Fruit fly (Drosophila melanogaster) whole organism, prepupa: ENCODE data around the gene Hers.

Experiments
- Blimp-1 ChIP-seq: fragments of 200-800 bp; sonication (Bioruptor generic); optimal IDR thresholded peaks from 3 replicates; lab custom pipeline; 2017; ENCODE audit warnings: missing biosample characterization, missing genetic modification characterization, mild to moderate bottlenecking, moderate library complexity, missing genetic modification reagents
- CG10631 ChIP-seq: fragments of 200-800 bp; sonication (Bioruptor generic); optimal IDR thresholded peaks from 2 replicates; lab custom pipeline; 2016; ENCODE audit warnings: missing biosample characterization, missing genetic modification characterization
- CG11294 ChIP-seq: fragments of 200-800 bp; sonication (Bioruptor generic); IDR thresholded peaks from 2 replicates; pipeline ENCODE4 v1.3.6; 2022; ENCODE audit warnings: missing biosample characterization, missing genetic modification characterization
- CG11902 ChIP-seq: fragments of 200-800 bp; sonication (Bioruptor generic); optimal IDR thresholded peaks from 3 replicates; lab custom pipeline; 2016; ENCODE audit warnings: missing biosample characterization, missing genetic modification characterization
- CG16779 ChIP-seq: fragments of 200-800 bp; sonication (Bioruptor generic); optimal IDR thresholded peaks from 3 replicates; lab custom pipeline; 2017; ENCODE audit warnings: missing biosample characterization, mild to moderate bottlenecking, missing genetic modification characterization
- CG3032 ChIP-seq: fragments of 200-800 bp; optimal IDR thresholded peaks from 2 replicates; lab custom pipeline; 2019; ENCODE audit warnings: missing biosample characterization, mild to moderate bottlenecking, missing genetic modification characterization, moderate library complexity
- CG31627 ChIP-seq: fragments of 200-800 bp; sonication (Bioruptor generic); optimal IDR thresholded peaks from 3 replicates; lab custom pipeline; 2016; ENCODE audit warnings: missing biosample characterization, missing genetic modification characterization
- CG32006 ChIP-seq: fragments of 200-800 bp; sonication (Bioruptor generic); optimal IDR thresholded peaks from 3 replicates; lab custom pipeline; 2017; ENCODE audit warnings: missing biosample characterization, mild to moderate bottlenecking, missing genetic modification characterization
- CG34406 ChIP-seq: fragments of 200-800 bp; sonication (Bioruptor generic); optimal IDR thresholded peaks from 3 replicates; lab custom pipeline; 2016; ENCODE audit warnings: missing biosample characterization, missing genetic modification characterization
- CG3919 ChIP-seq: fragments of 200-800 bp; sonication (Bioruptor generic); optimal IDR thresholded peaks from 3 replicates; lab custom pipeline; 2016; ENCODE audit warnings: missing biosample characterization, missing genetic modification characterization
- CG4318 ChIP-seq: fragments of 200-800 bp; sonication (Bioruptor generic); optimal IDR thresholded peaks from 3 replicates; lab custom pipeline; 2017; ENCODE audit warnings: missing biosample characterization, mild to moderate bottlenecking, missing genetic modification characterization
- CG6276 ChIP-seq: fragments of 200-800 bp; sonication (Bioruptor generic); optimal IDR thresholded peaks from 2 replicates; lab custom pipeline; 2017; ENCODE audit warnings: missing biosample characterization, mild to moderate bottlenecking, missing genetic modification characterization
- CG6792 ChIP-seq: fragments of 200-800 bp; sonication (Bioruptor generic); optimal IDR thresholded peaks from 3 replicates; lab custom pipeline; 2016; ENCODE audit warnings: missing biosample characterization, missing genetic modification characterization
- CG6808 ChIP-seq: fragments of 200-800 bp; sonication (Bioruptor generic); optimal IDR thresholded peaks from 3 replicates; lab custom pipeline; 2017; ENCODE audit warnings: missing biosample characterization, missing genetic modification characterization, mild to moderate bottlenecking, moderate library complexity, missing genetic modification reagents
- CG8119 ChIP-seq: fragments of 200-800 bp; sonication (Bioruptor generic); IDR thresholded peaks from 3 replicates; pipeline ENCODE4 v1.3.6; 2022; ENCODE audit warnings: missing biosample characterization, missing genetic modification characterization
- CG8319 ChIP-seq: fragments of 200-800 bp; sonication (Bioruptor generic); optimal IDR thresholded peaks from 3 replicates; lab custom pipeline; 2016; ENCODE audit warnings: missing biosample characterization, missing genetic modification characterization
- CG8632 ChIP-seq: fragments of 200-800 bp; sonication (Bioruptor generic); optimal IDR thresholded peaks from 3 replicates; lab custom pipeline; 2016; ENCODE audit warnings: missing biosample characterization, missing genetic modification characterization
- Eip75B ChIP-seq: fragments of 200-800 bp; sonication (Bioruptor generic); optimal IDR thresholded peaks from 3 replicates; lab custom pipeline; 2016; ENCODE audit warnings: missing biosample characterization, missing genetic modification characterization
- Eip78C ChIP-seq: fragments of 200-800 bp; sonication (Bioruptor generic); peaks from one replicate; lab custom pipeline; 2016; ENCODE audit warnings: missing biosample characterization, missing genetic modification characterization
- Eip93F ChIP-seq: fragments of 200-800 bp; sonication (Bioruptor generic); optimal IDR thresholded peaks from 2 replicates; lab custom pipeline; 2016; ENCODE audit warnings: missing biosample characterization, mild to moderate bottlenecking, missing genetic modification characterization
- Ets21C ChIP-seq: fragments of 200-800 bp; sonication (Bioruptor generic); optimal IDR thresholded peaks from 3 replicates; lab custom pipeline; 2016; ENCODE audit warnings: missing biosample characterization, missing genetic modification characterization
- Gug ChIP-seq: fragments of 200-800 bp; sonication (Bioruptor generic); IDR thresholded peaks from 2 replicates; pipeline ENCODE4 v1.3.6; 2022; ENCODE audit warnings: missing biosample characterization, missing genetic modification characterization
- Hr38 ChIP-seq: sonication (Bioruptor generic); optimal IDR thresholded peaks from 2 replicates; lab custom pipeline; 2016; ENCODE audit warnings: missing biosample characterization, missing genetic modification characterization
- Hr39 ChIP-seq: fragments of 200-800 bp; sonication (Bioruptor generic); optimal IDR thresholded peaks from 2 replicates; lab custom pipeline; 2016; ENCODE audit warnings: missing biosample characterization, missing genetic modification characterization
- Hr4 ChIP-seq: fragments of 200-800 bp; sonication (Bioruptor generic); optimal IDR thresholded peaks from 3 replicates; lab custom pipeline; 2016; ENCODE audit warnings: missing biosample characterization, missing genetic modification characterization
- Lpt ChIP-seq: fragments of 200-800 bp; sonication (Bioruptor generic); optimal IDR thresholded peaks from 3 replicates; lab custom pipeline; 2016; ENCODE audit warnings: missing biosample characterization, missing genetic modification characterization
- Met ChIP-seq: fragments of 200-800 bp; sonication (Bioruptor generic); optimal IDR thresholded peaks from 3 replicates; lab custom pipeline; 2016; ENCODE audit warnings: missing biosample characterization, missing genetic modification characterization
- Sox102F ChIP-seq: fragments of 200-800 bp; sonication (Bioruptor generic); optimal IDR thresholded peaks from 2 replicates; lab custom pipeline; 2016; ENCODE audit warnings: missing biosample characterization, mild to moderate bottlenecking, missing genetic modification characterization
- Sox15 ChIP-seq: fragments of 200-800 bp; sonication (Bioruptor generic); optimal IDR thresholded peaks from 3 replicates; lab custom pipeline; 2016; ENCODE audit warnings: missing biosample characterization, missing genetic modification characterization
- acj6 ChIP-seq: fragments of 200-800 bp; sonication (Bioruptor generic); optimal IDR thresholded peaks from 3 replicates; lab custom pipeline; 2016; ENCODE audit warnings: missing biosample characterization, missing genetic modification characterization
- dac ChIP-seq: fragments of 200-800 bp; sonication (Bioruptor generic); optimal IDR thresholded peaks from 2 replicates; lab custom pipeline; 2017; ENCODE audit warnings: missing biosample characterization, mild to moderate bottlenecking, missing genetic modification characterization
- dsx ChIP-seq: fragments of 200-800 bp; optimal IDR thresholded peaks from 3 replicates; lab custom pipeline; 2019; ENCODE audit warnings: missing biosample characterization, mild to moderate bottlenecking, missing genetic modification characterization, moderate library complexity; ENCODE audit not compliant: poor library complexity, severe bottlenecking
- eg ChIP-seq: fragments of 200-800 bp; sonication (Bioruptor generic); IDR thresholded peaks from 3 replicates; pipeline ENCODE4 v1.3.6; 2022; ENCODE audit warnings: missing biosample characterization, missing genetic modification characterization
- esn ChIP-seq: fragments of 200-800 bp; sonication (Bioruptor generic); optimal IDR thresholded peaks from 2 replicates; lab custom pipeline; 2016; ENCODE audit warnings: missing biosample characterization, mild to moderate bottlenecking, missing genetic modification characterization, moderate library complexity
- fd59A ChIP-seq: fragments of 200-800 bp; sonication (Bioruptor generic); optimal IDR thresholded peaks from 2 replicates; lab custom pipeline; 2017; ENCODE audit warnings: missing biosample characterization, mild to moderate bottlenecking, missing genetic modification characterization, missing genetic modification reagents
- fd85E ChIP-seq: fragments of 200-800 bp; sonication (Bioruptor generic); optimal IDR thresholded peaks from 3 replicates; lab custom pipeline; 2016; ENCODE audit warnings: missing biosample characterization, missing genetic modification characterization
- fkh ChIP-seq: fragments of 200-800 bp; sonication (Bioruptor generic); optimal IDR thresholded peaks from 3 replicates; lab custom pipeline; 2017; ENCODE audit warnings: missing biosample characterization, mild to moderate bottlenecking, missing genetic modification characterization, moderate library complexity
- lz ChIP-seq: fragments of 200-800 bp; sonication (Bioruptor generic); optimal IDR thresholded peaks from 3 replicates; lab custom pipeline; 2016; ENCODE audit warnings: missing biosample characterization, missing genetic modification characterization
- pdm3 ChIP-seq: fragments of 200-800 bp; sonication (Bioruptor generic); optimal IDR thresholded peaks from 3 replicates; lab custom pipeline; 2016; ENCODE audit warnings: missing biosample characterization, missing genetic modification characterization
- salr ChIP-seq, 2 experiments: fragments of 200-800 bp; sonication (Bioruptor generic); optimal IDR thresholded peaks; 3 replicates each; lab custom pipeline; 2016 to 2018; ENCODE audit warnings: missing biosample characterization in 2 of 2, missing genetic modification characterization in 2 of 2, mild to moderate bottlenecking in 1 of 2
- spab ChIP-seq: fragments of 200-800 bp; sonication (Bioruptor generic); optimal IDR thresholded peaks from 2 replicates; lab custom pipeline; 2017; ENCODE audit warnings: missing biosample characterization, mild to moderate bottlenecking, missing genetic modification characterization, missing genetic modification reagents
- ss ChIP-seq, 2 experiments: fragments of 200-800 bp; sonication (Bioruptor generic); optimal IDR thresholded peaks; 2 replicates in 1 of 2; 3 replicates in 1 of 2; lab custom pipeline; 2017 to 2018; ENCODE audit warnings: mild to moderate bottlenecking in 2 of 2, missing biosample characterization in 2 of 2, missing genetic modification characterization in 2 of 2, moderate library complexity in 1 of 2
- svp ChIP-seq: fragments of 200-800 bp; sonication (Bioruptor generic); peaks from one replicate; lab custom pipeline; 2016; ENCODE audit warnings: missing biosample characterization, missing genetic modification characterization
- topi ChIP-seq: fragments of 200-800 bp; sonication (Bioruptor generic); optimal IDR thresholded peaks from 3 replicates; lab custom pipeline; 2016; ENCODE audit warnings: missing biosample characterization, missing genetic modification characterization
- vri ChIP-seq: fragments of 200-800 bp; sonication (Bioruptor generic); optimal IDR thresholded peaks from 3 replicates; lab custom pipeline; 2016; ENCODE audit warnings: missing biosample characterization, mild to moderate bottlenecking, missing genetic modification characterization

Gene Hers

DNA sequence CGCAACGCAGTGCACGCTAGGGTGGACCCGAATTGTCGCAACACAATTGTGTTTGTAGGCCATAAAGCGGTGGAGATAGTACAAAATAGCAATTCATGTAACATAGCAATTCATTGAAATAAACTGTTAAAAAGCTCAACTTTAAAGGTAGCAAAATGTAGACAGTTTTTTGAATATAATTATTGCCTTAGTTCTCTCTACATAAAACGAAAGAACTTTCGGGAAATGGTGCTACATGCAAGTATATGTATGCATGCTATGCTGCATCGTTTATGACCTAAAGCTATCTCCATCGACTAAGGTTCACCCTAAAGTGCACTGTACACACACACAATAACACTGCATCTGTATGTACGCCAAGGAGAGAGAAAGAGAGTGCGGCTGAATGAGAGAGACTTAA lies 9.1 kb downstream of the Hers start (continued):
- peak; percentile 84 for TF ChIP-seq Sox15
- peak; percentile 66 for TF ChIP-seq vri (GFP tag; lab: Kevin White, UChicago)
- TF ChIP-seq Hr39: peak; percentile 84
- TF ChIP-seq Gug (GFP tag; lab: Robert Waterston, UW): peak; percentile 78
- TF ChIP-seq Hr4 (GFP tag; lab: Kevin White, UChicago): peak; percentile 94
- peak; percentile 92 for TF ChIP-seq CG3032
- TF ChIP-seq Eip75B (GFP tag; lab: Kevin White, UChicago): peak; percentile 95
- TF ChIP-seq salr (GFP tag; optimal IDR thresholded peaks at IDR 0.05; lab: Kevin White, UChicago): peak; percentile 76 to 95
- peak; percentile 82 for TF ChIP-seq CG8319 (GFP tag; lab: Kevin White, UChicago)
- peak; percentile 93 for TF ChIP-seq CG6808
- TF ChIP-seq CG6276 (GFP tag; lab: Kevin White, UChicago): peak; percentile 96
- TF ChIP-seq CG32006: peak; percentile 96
- TF ChIP-seq CG8632 (GFP tag; lab: Kevin White, UChicago): peak; percentile 92
- TF ChIP-seq spab (GFP tag; lab: Kevin White, UChicago): peak; percentile 94
- peak; percentile 88 for TF ChIP-seq topi (GFP tag; lab: Kevin White, UChicago)
- TF ChIP-seq lz (GFP tag; lab: Kevin White, UChicago): peak; percentile 87
- no peak for TF ChIP-seq fkh (GFP tag; lab: Kevin White, UChicago)
- TF ChIP-seq Ets21C (GFP tag; lab: Kevin White, UChicago): peak; percentile 79
- TF ChIP-seq CG16779: peak; percentile 93
- TF ChIP-seq ss (GFP tag; optimal IDR thresholded peaks at IDR 0.05; lab: Kevin White, UChicago): peak; percentile 93 to 95
- TF ChIP-seq CG4318 (GFP tag; lab: Kevin White, UChicago): peak; percentile 89
- peak; percentile 88 for TF ChIP-seq Met (GFP tag; lab: Kevin White, UChicago)
- TF ChIP-seq acj6 (GFP tag; lab: Kevin White, UChicago): peak; percentile 91
- TF ChIP-seq Blimp-1 (GFP tag; lab: Kevin White, UChicago): peak; percentile 57
- peak; percentile 92 for TF ChIP-seq Lpt (GFP tag; lab: Kevin White, UChicago)
- peak; percentile 92 for TF ChIP-seq CG34406 (GFP tag; lab: Kevin White, UChicago)
- peak; percentile 94 for TF ChIP-seq CG10631 (GFP tag; lab: Kevin White, UChicago)
- TF ChIP-seq dsx: peak; percentile 86
- TF ChIP-seq Hr38: peak; percentile 18

DNA sequence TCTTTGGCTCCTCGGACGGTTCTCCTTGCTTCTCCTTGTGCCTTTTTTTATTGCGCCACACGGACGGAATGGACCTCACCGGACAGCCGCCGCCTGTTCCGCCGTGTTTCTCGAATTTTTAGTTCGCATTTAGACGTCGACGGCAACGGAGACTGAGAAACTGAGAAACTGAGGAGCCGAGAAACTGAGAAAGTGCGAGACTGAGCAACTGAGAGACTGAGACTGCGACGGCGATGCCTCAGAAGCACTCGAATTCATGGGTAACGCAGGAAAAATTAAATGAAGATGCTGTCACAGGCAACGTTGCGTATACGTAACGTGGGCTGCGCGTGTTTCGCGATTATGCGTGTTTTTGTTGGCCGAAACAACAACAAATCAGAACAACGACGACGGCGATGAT lies 9.7 kb downstream of the Hers start:
- TF ChIP-seq spab (GFP tag; lab: Kevin White, UChicago) (no peak), CG11294 (GFP tag; lab: Robert Waterston, UW) (no peak), svp (GFP tag; lab: Kevin White, UChicago) (peak; percentile 19), Hr4 (GFP tag; lab: Kevin White, UChicago) (no peak)
- TF ChIP-seq, all 60 proteins: peak for 1

DNA sequence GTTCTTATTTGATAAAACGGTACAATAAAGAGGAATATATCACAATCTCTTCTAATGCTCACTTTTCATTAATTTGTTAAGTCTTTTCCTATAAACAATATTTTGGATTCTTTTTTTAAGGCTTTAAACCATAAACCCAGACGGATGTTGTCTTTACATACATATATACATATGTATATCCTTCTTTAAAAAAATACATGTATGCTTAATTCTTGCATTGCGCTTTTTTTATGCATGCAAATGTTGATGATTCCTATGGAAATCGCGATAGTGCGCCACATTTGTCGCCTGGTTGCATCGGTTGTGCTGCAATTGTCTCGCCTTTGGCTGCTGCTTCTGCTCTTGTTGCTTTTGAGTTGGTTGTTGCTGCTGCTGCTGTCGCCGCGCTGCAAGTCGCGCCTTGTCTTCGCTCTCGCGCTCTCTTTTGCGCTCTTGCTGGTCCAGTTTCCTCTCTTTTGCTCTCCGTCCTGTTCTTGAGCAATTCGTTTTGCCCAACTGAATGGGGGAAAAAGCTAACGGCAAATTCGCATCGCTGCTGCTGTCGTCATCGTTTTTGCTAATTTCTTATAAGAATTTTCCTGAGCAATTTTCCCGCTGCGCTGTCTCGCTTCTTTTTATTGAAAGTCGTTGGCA lies 11.0 kb downstream of the Hers start:
- peak; percentile 81 for TF ChIP-seq lz (GFP tag; lab: Kevin White, UChicago)
- TF ChIP-seq acj6 (GFP tag; lab: Kevin White, UChicago): peak; percentile 90
- TF ChIP-seq Eip93F (GFP tag; lab: Kevin White, UChicago): peak; percentile 20
- TF ChIP-seq CG6808: peak; percentile 86
- peak; percentile 84 for TF ChIP-seq CG6792
- TF ChIP-seq fd59A: peak; percentile 79
- TF ChIP-seq Hr4 (GFP tag; lab: Kevin White, UChicago): peak; percentile 81
- peak; percentile 80 for TF ChIP-seq Sox102F (GFP tag; lab: Kevin White, UChicago)
- peak; percentile 79 for TF ChIP-seq CG8119 (GFP tag; lab: Robert Waterston, UW)
- TF ChIP-seq CG6276 (GFP tag; lab: Kevin White, UChicago): peak; percentile 82
- TF ChIP-seq Met (GFP tag; lab: Kevin White, UChicago): peak; percentile 84
- peak; percentile 5 for TF ChIP-seq fd85E (GFP tag; lab: Kevin White, UChicago)
- peak; percentile 88 for TF ChIP-seq svp (GFP tag; lab: Kevin White, UChicago)
- peak; percentile 80 for TF ChIP-seq CG8319 (GFP tag; lab: Kevin White, UChicago)
- TF ChIP-seq CG3919 (GFP tag; lab: Kevin White, UChicago): peak; percentile 87
- TF ChIP-seq eg (GFP tag; lab: Robert Waterston, UW): peak; percentile 63; the same call in 2 of the 3 replicates
- TF ChIP-seq CG11902 (GFP tag; lab: Kevin White, UChicago): peak; percentile 59
- TF ChIP-seq dac (GFP tag; lab: Kevin White, UChicago): peak; percentile 58
- peak; percentile 88 for TF ChIP-seq pdm3
- TF ChIP-seq ss (GFP tag; optimal IDR thresholded peaks at IDR 0.05; lab: Kevin White, UChicago): peak; percentile 83 to 89
- peak; percentile 66 for TF ChIP-seq Gug (GFP tag; lab: Robert Waterston, UW)
- no peak for TF ChIP-seq Hr38
- TF ChIP-seq esn (GFP tag; lab: Kevin White, UChicago): peak; percentile 86
- TF ChIP-seq CG31627: peak; percentile 70
- TF ChIP-seq Blimp-1 (GFP tag; lab: Kevin White, UChicago): peak; percentile 60
- TF ChIP-seq CG3032: peak; percentile 83
- TF ChIP-seq Eip78C: peak; percentile 97
- TF ChIP-seq dsx: peak; percentile 71
